Fruit fly (Drosophila melanogaster) whole organism, embryonic: ENCODE results near the gene Nxf3.

Source experiments
- Ada2b ChIP-seq: fragments of 200-800 bp; sonication (Bioruptor generic); IDR thresholded peaks from 2 replicates; pipeline ENCODE4 v1.3.6; 2022; ENCODE audit warnings: missing biosample characterization, missing genetic modification characterization
- Atf-2 ChIP-seq: fragments of 200-800 bp; sonication (Bioruptor generic); optimal IDR thresholded peaks from 2 replicates; lab custom pipeline; 2016; ENCODE audit warnings: missing biosample characterization, missing genetic modification characterization
- CG11560 ChIP-seq: fragments of 200-800 bp; sonication (Bioruptor generic); IDR thresholded peaks from 3 replicates; pipeline ENCODE4 v1.3.6; 2022; ENCODE audit warnings: missing biosample characterization, missing genetic modification characterization
- CG11696 ChIP-seq: fragments of 200-800 bp; sonication (Bioruptor generic); IDR thresholded peaks from 2 replicates; pipeline ENCODE4 v1.3.6; 2022; ENCODE audit warnings: missing biosample characterization, missing genetic modification characterization
- CG12236 ChIP-seq: fragments of 200-800 bp; sonication (Bioruptor generic); optimal IDR thresholded peaks from 2 replicates; lab custom pipeline; 2016; ENCODE audit warnings: missing biosample characterization, missing genetic modification characterization
- CG12659 ChIP-seq: fragments of 200-800 bp; sonication (Bioruptor generic); optimal IDR thresholded peaks from 3 replicates; lab custom pipeline; 2017; ENCODE audit warnings: mild to moderate bottlenecking, missing biosample characterization, missing genetic modification reagents, missing genetic modification characterization
- CG14014 ChIP-seq: fragments of 200-800 bp; sonication (Bioruptor generic); IDR thresholded peaks from 2 replicates; pipeline ENCODE4 v1.3.6; 2022; ENCODE audit warnings: missing biosample characterization, missing genetic modification characterization
- CG17186 ChIP-seq: fragments of 200-800 bp; sonication (Bioruptor generic); optimal IDR thresholded peaks from 3 replicates; lab custom pipeline; 2017; ENCODE audit warnings: missing biosample characterization, missing genetic modification reagents, missing genetic modification characterization
- CG17612 ChIP-seq: fragments of 200-800 bp; sonication (Bioruptor generic); IDR thresholded peaks from 2 replicates; pipeline ENCODE4 v1.3.6; 2022; ENCODE audit warnings: missing biosample characterization, missing genetic modification characterization
- CG18764 ChIP-seq: fragments of 200-800 bp; sonication (Bioruptor generic); optimal IDR thresholded peaks from 3 replicates; lab custom pipeline; 2016; ENCODE audit warnings: missing biosample characterization, missing genetic modification characterization
- CG30431 ChIP-seq: fragments of 200-800 bp; sonication (Bioruptor generic); optimal IDR thresholded peaks from 2 replicates; lab custom pipeline; 2017; ENCODE audit warnings: missing biosample characterization, missing genetic modification characterization
- CG31365 ChIP-seq: fragments of 200-800 bp; sonication (Bioruptor generic); optimal IDR thresholded peaks from 2 replicates; lab custom pipeline; 2018; ENCODE audit warnings: missing biosample characterization, mild to moderate bottlenecking, missing genetic modification characterization
- CG34224 ChIP-seq: fragments of 200-800 bp; sonication (Bioruptor generic); IDR thresholded peaks from 3 replicates; pipeline ENCODE4 v1.3.6; 2022; ENCODE audit warnings: missing biosample characterization, missing genetic modification characterization; ENCODE audit not compliant: partially characterized antibody
- CG4360 ChIP-seq: fragments of 200-800 bp; sonication (Bioruptor generic); IDR thresholded peaks from 2 replicates; pipeline ENCODE4 v1.3.6; 2022; ENCODE audit warnings: missing biosample characterization, missing genetic modification characterization
- CG4617 ChIP-seq: fragments of 200-800 bp; sonication (Bioruptor generic); optimal IDR thresholded peaks from 3 replicates; lab custom pipeline; 2016; ENCODE audit warnings: missing biosample characterization, missing genetic modification characterization, borderline replicate concordance
- CG6765 ChIP-seq: fragments of 200-800 bp; sonication (Bioruptor generic); optimal IDR thresholded peaks from 3 replicates; lab custom pipeline; 2017; ENCODE audit warnings: missing biosample characterization, mild to moderate bottlenecking, missing genetic modification characterization
- CG6791 ChIP-seq: fragments of 200-800 bp; sonication (Bioruptor generic); IDR thresholded peaks from 3 replicates; pipeline ENCODE4 v1.3.6; 2022; ENCODE audit warnings: missing biosample characterization, missing genetic modification characterization; ENCODE audit not compliant: partially characterized antibody
- CG8359 ChIP-seq: fragments of 200-800 bp; sonication (Bioruptor generic); optimal IDR thresholded peaks from 2 replicates; lab custom pipeline; 2017; ENCODE audit warnings: missing biosample characterization, mild to moderate bottlenecking, missing genetic modification characterization, borderline replicate concordance
- CG8478 ChIP-seq: fragments of >200 bp; optimal IDR thresholded peaks from 2 replicates; lab custom pipeline; 2018
- CkIIα-i1 ChIP-seq: fragments of 200-800 bp; sonication (Bioruptor generic); IDR thresholded peaks from 2 replicates; pipeline ENCODE4 v1.3.6; 2022; ENCODE audit warnings: missing biosample characterization, missing genetic modification characterization
- D19B ChIP-seq: fragments of 200-800 bp; sonication (Bioruptor generic); optimal IDR thresholded peaks from 2 replicates; lab custom pipeline; 2017; ENCODE audit warnings: missing biosample characterization, mild to moderate bottlenecking, missing genetic modification characterization
- E2f2 ChIP-seq: fragments of 200-800 bp; sonication (Bioruptor generic); IDR thresholded peaks from 2 replicates; pipeline ENCODE4 v1.3.6; 2022; ENCODE audit warnings: missing biosample characterization, missing genetic modification characterization
- GATAe ChIP-seq: fragments of 200-800 bp; sonication (Bioruptor generic); conservative IDR thresholded peaks from 2 replicates; pipeline ENCODE4 v1.3.6; 2022; ENCODE audit warnings: missing biosample characterization, missing genetic modification characterization
- HLH3B ChIP-seq: fragments of 200-800 bp; sonication (Bioruptor generic); IDR thresholded peaks from 2 replicates; pipeline ENCODE4 v1.3.6; 2022; ENCODE audit warnings: missing biosample characterization, missing genetic modification characterization
- HLHmδ ChIP-seq: fragments of 200-800 bp; sonication (Bioruptor generic); optimal IDR thresholded peaks from 2 replicates; lab custom pipeline; 2018; ENCODE audit warnings: missing biosample characterization, mild to moderate bottlenecking, missing genetic modification characterization, moderate library complexity
- Jarid2 ChIP-seq: fragments of 200-800 bp; sonication (Bioruptor generic); optimal IDR thresholded peaks from 3 replicates; lab custom pipeline; 2017; ENCODE audit warnings: mild to moderate bottlenecking, missing biosample characterization, missing genetic modification reagents, missing genetic modification characterization
- NFAT ChIP-seq: fragments of 200-800 bp; sonication (Bioruptor generic); IDR thresholded peaks from 2 replicates; pipeline ENCODE4 v1.3.6; 2022; ENCODE audit warnings: missing biosample characterization, missing genetic modification characterization
- Oli ChIP-seq: fragments of 200-800 bp; sonication (Bioruptor generic); optimal IDR thresholded peaks from 2 replicates; lab custom pipeline; 2018; ENCODE audit warnings: missing biosample characterization, mild to moderate bottlenecking, missing genetic modification characterization, moderate library complexity
- Scr ChIP-seq: fragments of 200-800 bp; sonication (Bioruptor generic); IDR thresholded peaks from 2 replicates; pipeline ENCODE4 v1.3.6; 2022; ENCODE audit warnings: missing biosample characterization, missing genetic modification characterization; ENCODE audit not compliant: partially characterized antibody
- Tbp ChIP-seq: fragments of >200 bp; optimal IDR thresholded peaks from 2 replicates; lab custom pipeline; 2018; ENCODE audit warnings: missing biosample characterization, missing genetic modification characterization
- Usf ChIP-seq: fragments of 200-800 bp; sonication (Bioruptor generic); optimal IDR thresholded peaks from 2 replicates; lab custom pipeline; 2017; ENCODE audit warnings: missing genotype, missing biosample characterization, missing genetic modification characterization
- ac ChIP-seq: fragments of 200-800 bp; sonication (Bioruptor generic); optimal IDR thresholded peaks from 3 replicates; lab custom pipeline; 2017; ENCODE audit warnings: missing biosample characterization, mild to moderate bottlenecking, missing genetic modification characterization
- ap ChIP-seq: fragments of 200-800 bp; sonication (Bioruptor generic); IDR thresholded peaks from 2 replicates; pipeline ENCODE4 v1.3.6; 2022; ENCODE audit warnings: missing biosample characterization, missing genetic modification characterization
- cato ChIP-seq: fragments of 200-800 bp; sonication (Bioruptor generic); optimal IDR thresholded peaks from 2 replicates; lab custom pipeline; 2016; ENCODE audit warnings: missing biosample characterization, missing genetic modification characterization, borderline replicate concordance
- crc ChIP-seq: fragments of 200-800 bp; sonication (Bioruptor generic); optimal IDR thresholded peaks from 2 replicates; lab custom pipeline; 2016; ENCODE audit warnings: missing biosample characterization, missing genetic modification characterization
- crol ChIP-seq: fragments of 200-800 bp; sonication (Bioruptor generic); IDR thresholded peaks from 2 replicates; pipeline ENCODE4 v1.3.6; 2022; ENCODE audit warnings: missing biosample characterization, missing genetic modification characterization
- dpn ChIP-seq, 2 experiments: fragments of 200-800 bp; sonication (Bioruptor generic); optimal IDR thresholded peaks; 3 replicates each; lab custom pipeline; 2016; ENCODE audit warnings: missing biosample characterization in 2 of 2, missing genetic modification characterization in 2 of 2
- dysf ChIP-seq: fragments of 200-800 bp; sonication (Bioruptor generic); IDR thresholded peaks from 3 replicates; pipeline ENCODE4 v1.3.6; 2022; ENCODE audit warnings: missing biosample characterization, missing genetic modification characterization
- fd3F ChIP-seq: fragments of 200-800 bp; sonication (Bioruptor generic); optimal IDR thresholded peaks from 2 replicates; lab custom pipeline; 2018; ENCODE audit warnings: missing biosample characterization, mild to moderate bottlenecking, missing genetic modification characterization, moderate library complexity
- ham ChIP-seq: fragments of 200-800 bp; sonication (Bioruptor generic); IDR thresholded peaks from 2 replicates; pipeline ENCODE4 v1.3.6; 2022; ENCODE audit warnings: missing biosample characterization, missing genetic modification characterization
- her ChIP-seq: fragments of 200-800 bp; sonication (Bioruptor generic); optimal IDR thresholded peaks from 2 replicates; lab custom pipeline; 2016; ENCODE audit warnings: missing biosample characterization, missing genetic modification characterization
- hth ChIP-seq: fragments of >200 bp; optimal IDR thresholded peaks from 2 replicates; lab custom pipeline; 2017; ENCODE audit warnings: inconsistent platforms
- lab ChIP-seq: fragments of 200-800 bp; sonication (Bioruptor generic); optimal IDR thresholded peaks from 3 replicates; lab custom pipeline; 2017; ENCODE audit warnings: missing biosample characterization, missing genetic modification characterization, mild to moderate bottlenecking, moderate library complexity, missing genetic modification reagents
- lbe ChIP-seq: fragments of 200-800 bp; sonication (Bioruptor generic); optimal IDR thresholded peaks from 2 replicates; lab custom pipeline; 2016; ENCODE audit warnings: missing biosample characterization, mild to moderate bottlenecking, missing genetic modification characterization
- nerfin-2 ChIP-seq: fragments of 200-800 bp; sonication (Bioruptor generic); IDR thresholded peaks from 2 replicates; pipeline ENCODE4 v1.3.6; 2022; ENCODE audit warnings: missing biosample characterization, missing genetic modification characterization; ENCODE audit not compliant: partially characterized antibody
- pzg ChIP-seq: fragments of 200-800 bp; sonication (Bioruptor generic); optimal IDR thresholded peaks from 3 replicates; lab custom pipeline; 2018; ENCODE audit warnings: missing biosample characterization, mild to moderate bottlenecking, missing genetic modification characterization, moderate library complexity
- sna ChIP-seq: fragments of 200-800 bp; sonication (Bioruptor generic); IDR thresholded peaks from 2 replicates; pipeline ENCODE4 v1.3.6; 2022; ENCODE audit warnings: missing biosample characterization, missing genetic modification characterization; ENCODE audit not compliant: partially characterized antibody
- sob ChIP-seq: fragments of 200-800 bp; sonication (Bioruptor generic); IDR thresholded peaks from 2 replicates; pipeline ENCODE4 v1.3.6; 2022; ENCODE audit warnings: missing biosample characterization, missing genetic modification characterization
- stwl ChIP-seq: fragments of 200-800 bp; sonication (Bioruptor generic); optimal IDR thresholded peaks from 3 replicates; lab custom pipeline; 2018; ENCODE audit warnings: missing biosample characterization, mild to moderate bottlenecking, missing genetic modification characterization, moderate library complexity
- sug ChIP-seq: fragments of 200-800 bp; optimal IDR thresholded peaks from 2 replicates; lab custom pipeline; 2019; ENCODE audit warnings: missing biosample characterization, mild to moderate bottlenecking, missing genetic modification characterization, moderate library complexity
- trem ChIP-seq: fragments of 200-800 bp; optimal IDR thresholded peaks from 3 replicates; lab custom pipeline; 2019; ENCODE audit warnings: missing biosample characterization, mild to moderate bottlenecking, missing genetic modification characterization, moderate library complexity

Gene Nxf3

dm6 chr3L:13949440-13950066 is 15.4 kb upstream of the Nxf3 start (continued):
- TF ChIP-seq CG18764 (no peak), Jarid2 (peak; percentile 0), CG11560 (tag; lab: Robert Waterston, UW) (no peak), CG30431 (GFP tag; lab: Kevin White, UChicago) (no peak), cato (no peak), fd3F (GFP tag; lab: Kevin White, UChicago) (no peak), sug (tag; lab: Kevin White, UChicago) (no peak), CG34224 (GFP tag; lab: Robert Waterston, UW) (no peak), CG8478 (lab: Kevin White, UChicago) (no peak), pzg (no peak), sna (no peak), hth (lab: Kevin White, UChicago) (no peak), D19B (GFP tag; lab: Kevin White, UChicago) (no peak), Scr (GFP tag; lab: Robert Waterston, UW) (no peak), CG8359 (GFP tag; lab: Kevin White, UChicago) (no peak), ap (no peak), HLH3B (GFP tag; lab: Robert Waterston, UW) (no peak), CG6765 (GFP tag; lab: Kevin White, UChicago) (no peak), Ada2b (GFP tag; lab: Robert Waterston, UW) (no peak), CG6791 (GFP tag; lab: Robert Waterston, UW) (no peak), CG4617 (no peak), dpn (GFP tag; optimal IDR thresholded peaks at IDR 0.05; lab: Kevin White, UChicago) (peak in 1 of 2 experiments; percentile 1), lab (GFP tag; lab: Kevin White, UChicago) (no peak), Atf-2 (GFP tag; lab: Kevin White, UChicago) (no peak), trem (tag; lab: Kevin White, UChicago) (no peak), CG17186 (no peak), CG17612 (GFP tag; lab: Robert Waterston, UW) (no peak), E2f2 (GFP tag; lab: Robert Waterston, UW) (peak; percentile 26; the same call in 1 of the 2 replicates), CG12659 (GFP tag; lab: Kevin White, UChicago) (no peak), dysf (GFP tag; lab: Robert Waterston, UW) (no peak), Oli (tag; lab: Kevin White, UChicago) (no peak), nerfin-2 (GFP tag; lab: Robert Waterston, UW) (no peak), stwl (tag; lab: Kevin White, UChicago) (peak; percentile 47), crol (GFP tag; lab: Robert Waterston, UW) (no peak), CG14014 (GFP tag; lab: Robert Waterston, UW) (no peak), CG11696 (0 out of 2 replicates have a peak, but pooled peaks have one; percentile 30), CG12236 (GFP tag; lab: Kevin White, UChicago) (no peak), sob (no peak), lbe (GFP tag; lab: Kevin White, UChicago) (no peak), ac (GFP tag; lab: Kevin White, UChicago) (no peak), CG31365 (tag; lab: Kevin White, UChicago) (no peak), her (GFP tag; lab: Kevin White, UChicago) (no peak), NFAT (GFP tag; lab: Robert Waterston, UW) (no peak), HLHmδ (GFP tag; lab: Kevin White, UChicago) (no peak), GATAe (GFP tag; lab: Robert Waterston, UW) (no peak), Tbp (GFP tag; lab: Kevin White, UChicago) (no peak), CG4360 (no peak), CkIIα-i1 (GFP tag; lab: Robert Waterston, UW) (no peak), Usf (GFP tag; lab: Kevin White, UChicago) (no peak), crc (no peak), ham (GFP tag; lab: Robert Waterston, UW) (no peak)
